Worm (Caenorhabditis elegans): ENCODE results near the gene ndx-2.

DNA sequence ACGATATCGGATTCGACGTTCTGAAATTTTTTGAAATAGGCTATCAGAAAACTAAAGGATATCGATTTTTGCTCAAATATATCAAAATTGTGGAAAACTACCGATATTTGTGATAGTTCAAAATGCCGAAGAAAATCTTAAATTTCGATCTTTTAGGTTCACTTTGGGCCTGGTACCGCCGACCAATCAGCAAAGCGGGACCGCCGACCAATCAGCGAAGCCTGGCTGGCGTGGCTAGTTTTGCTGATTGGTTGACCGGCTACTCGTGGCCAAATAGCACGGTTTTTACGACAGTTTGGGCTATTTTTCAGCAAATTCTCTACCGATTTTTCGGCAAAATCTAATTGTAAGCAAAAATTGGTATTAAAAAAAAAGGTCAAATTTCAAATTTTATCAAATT, 45.4 kb upstream of the ndx-2 start:
- TF ChIP-seq dao-5 (tag; optimal IDR thresholded peaks at IDR 0.05): no peak
- no peak for TF ChIP-seq W03F9.2 (tag; optimal IDR thresholded peaks at IDR 0.05)
